Fruit fly (Drosophila melanogaster) whole organism, embryonic: ENCODE results near the gene COX5B.

Experiments used
- CG11456 ChIP-seq: fragments of 200-800 bp; sonication (Bioruptor generic); IDR thresholded peaks from 3 replicates; pipeline ENCODE4 v1.3.6; 2022; ENCODE audit warnings: missing biosample characterization, missing genetic modification characterization
- CG17186 ChIP-seq: fragments of 200-800 bp; sonication (Bioruptor generic); optimal IDR thresholded peaks from 3 replicates; lab custom pipeline; 2017; ENCODE audit warnings: missing biosample characterization, missing genetic modification reagents, missing genetic modification characterization
- CG2202 ChIP-seq: fragments of 200-800 bp; sonication (Bioruptor generic); optimal IDR thresholded peaks from 2 replicates; lab custom pipeline; 2018; ENCODE audit warnings: missing biosample characterization, mild to moderate bottlenecking, missing genetic modification characterization
- CG7987 ChIP-seq: fragments of 200-800 bp; sonication (Bioruptor generic); optimal IDR thresholded peaks from 2 replicates; lab custom pipeline; 2018; ENCODE audit warnings: missing biosample characterization, mild to moderate bottlenecking, missing genetic modification characterization, moderate library complexity
- Sox102F ChIP-seq: fragments of 200-800 bp; sonication (Bioruptor generic); optimal IDR thresholded peaks from 2 replicates; lab custom pipeline; 2018; ENCODE audit warnings: missing biosample characterization, mild to moderate bottlenecking, missing genetic modification characterization, moderate library complexity
- abd-A ChIP-seq: fragments of 200-800 bp; sonication (Bioruptor generic); optimal IDR thresholded peaks from 3 replicates; lab custom pipeline; 2019; ENCODE audit warnings: missing biosample characterization, mild to moderate bottlenecking, missing genetic modification characterization, moderate library complexity
- da ChIP-seq: fragments of 200-800 bp; sonication (Bioruptor generic); optimal IDR thresholded peaks from 2 replicates; lab custom pipeline; 2016; ENCODE audit warnings: missing biosample characterization, missing genetic modification characterization
- gce ChIP-seq: fragments of 200-800 bp; sonication (Bioruptor generic); IDR thresholded peaks from 3 replicates; pipeline ENCODE4 v1.3.6; 2022; ENCODE audit warnings: missing biosample characterization, missing genetic modification characterization
- hb ChIP-seq: fragments of 200-800 bp; sonication (Bioruptor generic); IDR thresholded peaks from 3 replicates; pipeline ENCODE4 v1.3.6; 2022; ENCODE audit warnings: missing biosample characterization, missing genetic modification characterization; ENCODE audit not compliant: partially characterized antibody
- ken ChIP-seq: fragments of 200-800 bp; sonication (Bioruptor generic); IDR thresholded peaks from 3 replicates; pipeline ENCODE4 v1.3.6; 2022; ENCODE audit warnings: missing biosample characterization, missing genetic modification characterization
- mam ChIP-seq: fragments of 200-800 bp; sonication (Bioruptor generic); optimal IDR thresholded peaks from 3 replicates; lab custom pipeline; 2016; ENCODE audit warnings: missing biosample characterization, missing genetic modification characterization
- pfk ChIP-seq: fragments of 200-800 bp; sonication (Bioruptor generic); optimal IDR thresholded peaks from 2 replicates; lab custom pipeline; 2018; ENCODE audit warnings: missing biosample characterization, mild to moderate bottlenecking, missing genetic modification characterization, moderate library complexity

dm6 chr2L:6561463-6562357, 4.1 kb downstream of the COX5B start, which contains the start of the genes Trmt6 and Ent2:
- TF ChIP-seq gce, result peak; percentile 97
- TF ChIP-seq CG17186 (GFP tag; lab: Kevin White, UChicago), result peak; percentile 91
- TF ChIP-seq mam (GFP tag; lab: Kevin White, UChicago), result peak; percentile 98
- peak; percentile 98 for TF ChIP-seq ken (GFP tag; lab: Robert Waterston, UW)
- peak; percentile 99 for TF ChIP-seq CG11456
- no peak for TF ChIP-seq hb
- peak; percentile 90 for TF ChIP-seq abd-A (tag; lab: Kevin White, UChicago)
- peak; percentile 38 for TF ChIP-seq pfk (GFP tag; lab: Kevin White, UChicago)
- peak; percentile 77 for TF ChIP-seq CG2202 (tag; lab: Kevin White, UChicago)
- peak; percentile 82 for TF ChIP-seq CG7987 (GFP tag; lab: Kevin White, UChicago)
- TF ChIP-seq da (GFP tag; lab: Kevin White, UChicago), result peak; percentile 92
- peak; percentile 95 for TF ChIP-seq Sox102F (GFP tag; lab: Kevin White, UChicago)
